Worm (Caenorhabditis elegans) whole organism, midembryonic: ENCODE results near the gene ttr-19.

Experiments
- flt-1 ChIP-seq: fragments of 200-800 bp; sonication (Bioruptor generic); IDR thresholded peaks from 2 replicates; pipeline ENCODE4 v1.3.6; 2022; ENCODE audit warnings: missing genetic modification characterization, missing compliant biosample characterization
- ref-1 ChIP-seq: fragments of 200-800 bp; sonication (Bioruptor generic); conservative IDR thresholded peaks from 2 replicates; pipeline ENCODE4 v1.3.6; 2022; ENCODE audit warnings: missing genetic modification reagents, missing genetic modification characterization, missing compliant biosample characterization
- ztf-23 ChIP-seq: fragments of 200-800 bp; sonication (Bioruptor generic); IDR thresholded peaks from 2 replicates; pipeline ENCODE4 v1.3.6; 2022; ENCODE audit warnings: missing genetic modification reagents, missing genetic modification characterization, missing compliant biosample characterization
- ztf-29 ChIP-seq: fragments of 200-800 bp; sonication (Bioruptor generic); IDR thresholded peaks from 2 replicates; pipeline ENCODE4 v1.3.6; 2022; ENCODE audit warnings: missing genetic modification reagents, missing genetic modification characterization, missing compliant biosample characterization

ce11 chrV:10220605-10221004 lies 6.6 kb downstream of the ttr-19 start, which contains the start of gene C12D8.13:
- TF ChIP-seq flt-1 (GFP tag; lab: Robert Waterston, UW) (no peak), ref-1 (GFP tag; lab: Robert Waterston, UW) (no peak), ztf-23 (GFP tag; lab: Robert Waterston, UW) (no peak), ztf-29 (GFP tag; lab: Robert Waterston, UW) (no peak)
